Fruit fly (Drosophila melanogaster): Measurements from ENCODE around the gene nau.
A peak's percentile ranks its signal among the peaks of the same experiment; 100 is the strongest.

nau gene

dm6 chr3R:23666672-23667211 is 51.4 kb downstream of the nau start (continued):
- TF ChIP-seq crp (GFP tag; optimal IDR thresholded peaks at IDR 0.05) (peak in 1 of 2 experiments; percentile 53), Mes4 (GFP tag; optimal IDR thresholded peaks at IDR 0.05) (no peak), HLHmδ (GFP tag; optimal IDR thresholded peaks at IDR 0.05) (no peak), CG10979 (tag; optimal IDR thresholded peaks at IDR 0.05) (no peak), Lpt (GFP tag; optimal IDR thresholded peaks at IDR 0.05) (no peak), CG17359 (tag; optimal IDR thresholded peaks at IDR 0.05) (no peak), Drgx (GFP tag; IDR thresholded peaks at IDR 0.05) (0 out of 2 replicates have a peak, but pooled peaks have one; percentile 21), CTCF (GFP tag; optimal IDR thresholded peaks at IDR 0.05) (peak; percentile 38), vnd (GFP tag; IDR thresholded peaks at IDR 0.05; ENCODE audit: partially characterized antibody) (no peak), CG34224 (GFP tag; IDR thresholded peaks at IDR 0.05; ENCODE audit: partially characterized antibody) (no peak), Hey (tag; optimal IDR thresholded peaks at IDR 0.05) (no peak), ATbp (GFP tag; optimal IDR thresholded peaks at IDR 0.05) (no peak), prd (optimal IDR thresholded peaks at IDR 0.05) (no peak), prd (GFP tag; IDR thresholded peaks at IDR 0.05) (no peak), CG4617 (GFP tag; optimal IDR thresholded peaks at IDR 0.05; ENCODE audit: borderline replicate concordance) (no peak), Hr39 (optimal IDR thresholded peaks at IDR 0.05) (no peak), ranshi (GFP tag; IDR thresholded peaks at IDR 0.05) (no peak), Atf3 (GFP tag; optimal IDR thresholded peaks at IDR 0.05) (no peak), ewg (GFP tag; optimal IDR thresholded peaks at IDR 0.05) (peak; percentile 73), chinmo (GFP tag; IDR thresholded peaks at IDR 0.05; ENCODE audit: partially characterized antibody) (no peak), lab (GFP tag; optimal IDR thresholded peaks at IDR 0.05) (no peak), CG15073 (GFP tag; optimal IDR thresholded peaks at IDR 0.05) (no peak), CG8089 (GFP tag; optimal IDR thresholded peaks at IDR 0.05) (no peak), CG18011 (GFP tag; optimal IDR thresholded peaks at IDR 0.05) (no peak), unpg (GFP tag; optimal IDR thresholded peaks at IDR 0.05) (no peak), Atf6 (GFP tag; IDR thresholded peaks at IDR 0.05) (no peak), bbx (GFP tag; IDR thresholded peaks at IDR 0.05; ENCODE audit: partially characterized antibody) (no peak)

- TF ChIP-seq Poxn (GFP tag; IDR thresholded peaks at IDR 0.05) (no peak), dati (GFP tag; IDR thresholded peaks at IDR 0.05) (no peak), CG10565 (GFP tag; optimal IDR thresholded peaks at IDR 0.05) (no peak), CTCF (GFP tag; optimal IDR thresholded peaks at IDR 0.05) (peak; percentile 87), CG12236 (GFP tag; optimal IDR thresholded peaks at IDR 0.05) (no peak), scrt (GFP tag; optimal IDR thresholded peaks at IDR 0.05) (peak; percentile 99), Nf-YB (GFP tag; optimal IDR thresholded peaks at IDR 0.05) (no peak)
Measured at dm6 chr3R:23664437-23664836, 53.7 kb downstream of the nau start.
